Fruit fly (Drosophila melanogaster) whole organism, wandering third instar larva: ENCODE measurements around the gene FoxK.

ENCODE experiments used
- Abd-B ChIP-seq: fragments of >200 bp; optimal IDR thresholded peaks from 2 replicates; lab custom pipeline; 2017; ENCODE audit warnings: missing biosample characterization, missing genetic modification characterization
- Dfd ChIP-seq: fragments of >200 bp; optimal IDR thresholded peaks from 2 replicates; lab custom pipeline; 2017; ENCODE audit warnings: missing biosample characterization, missing genetic modification characterization
- Hr78 ChIP-seq: fragments of >200 bp; optimal IDR thresholded peaks from 2 replicates; lab custom pipeline; 2017; ENCODE audit warnings: missing biosample characterization, missing genetic modification characterization
- OdsH ChIP-seq: fragments of 200-800 bp; sonication (Bioruptor generic); optimal IDR thresholded peaks from 2 replicates; lab custom pipeline; 2016; ENCODE audit warnings: missing biosample characterization, mild to moderate bottlenecking, missing genetic modification characterization
- Sp1 ChIP-seq: fragments of 200-800 bp; sonication (Bioruptor generic); optimal IDR thresholded peaks from 3 replicates; lab custom pipeline; 2019; ENCODE audit warnings: missing biosample characterization, mild to moderate bottlenecking, missing genetic modification characterization, moderate library complexity
- br ChIP-seq: fragments of 200-800 bp; sonication (Bioruptor generic); optimal IDR thresholded peaks from 2 replicates; lab custom pipeline; 2016; ENCODE audit warnings: missing biosample characterization, missing genetic modification characterization
- brk ChIP-seq: fragments of 200-800 bp; sonication (Bioruptor generic); optimal IDR thresholded peaks from 2 replicates; lab custom pipeline; 2016; ENCODE audit warnings: missing biosample characterization, mild to moderate bottlenecking, missing genetic modification characterization
- h ChIP-seq: fragments of 200-800 bp; sonication (Bioruptor generic); optimal IDR thresholded peaks from 3 replicates; lab custom pipeline; 2016; ENCODE audit warnings: missing biosample characterization, mild to moderate bottlenecking, missing genetic modification characterization
- lola ChIP-seq: fragments of >200 bp; optimal IDR thresholded peaks from 2 replicates; lab custom pipeline; 2017; ENCODE audit warnings: missing biosample characterization, missing genetic modification characterization
- pan ChIP-seq: fragments of >200 bp; optimal IDR thresholded peaks from 2 replicates; lab custom pipeline; 2017
- sage ChIP-seq: fragments of 200-800 bp; sonication (Bioruptor generic); optimal IDR thresholded peaks from 2 replicates; lab custom pipeline; 2016; ENCODE audit warnings: missing biosample characterization, mild to moderate bottlenecking, missing genetic modification characterization
- sv ChIP-seq: fragments of 200-800 bp; sonication (Bioruptor generic); optimal IDR thresholded peaks from 3 replicates; lab custom pipeline; 2016; ENCODE audit warnings: missing biosample characterization, missing genetic modification characterization
- usp ChIP-seq: fragments of >200 bp; optimal IDR thresholded peaks from 2 replicates; lab custom pipeline; 2017; ENCODE audit warnings: missing biosample characterization, missing genetic modification characterization

DNA sequence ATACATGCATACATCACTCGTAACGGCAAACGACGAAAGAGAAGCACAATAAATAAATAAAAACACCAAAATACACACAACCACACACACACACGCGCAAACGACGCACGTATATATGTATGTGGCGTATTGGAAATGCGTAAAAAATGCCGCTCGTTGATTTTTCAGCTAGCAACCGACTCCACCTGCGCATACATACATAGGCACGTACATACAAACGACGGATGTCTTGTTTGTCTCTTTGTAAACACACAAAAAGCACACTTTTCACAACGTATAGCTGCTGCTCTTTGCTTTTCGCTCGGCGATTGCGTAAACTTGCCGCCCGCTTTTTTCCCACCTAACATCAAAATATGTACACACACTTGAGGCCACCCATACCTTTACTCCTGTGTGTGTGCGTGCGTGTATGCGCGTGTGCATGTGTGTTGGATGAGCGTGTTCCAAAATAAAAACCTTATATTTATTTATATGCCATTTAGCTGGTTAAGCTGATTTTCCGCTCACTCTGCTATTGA is 623 bp downstream of the FoxK start:
- TF ChIP-seq Sp1 (GFP tag; lab: Kevin White, UChicago) (no peak), pan (no peak), usp (GFP tag; lab: Kevin White, UChicago) (no peak), sv (GFP tag; lab: Kevin White, UChicago) (peak; percentile 3), Abd-B (no peak), brk (GFP tag; lab: Kevin White, UChicago) (no peak), Dfd (GFP tag; lab: Kevin White, UChicago) (no peak), h (GFP tag; lab: Kevin White, UChicago) (peak; percentile 34), Hr78 (no peak), br (GFP tag; lab: Kevin White, UChicago) (no peak), OdsH (no peak), lola (GFP tag; lab: Kevin White, UChicago) (no peak), sage (GFP tag; lab: Kevin White, UChicago) (no peak)
